Worm (Caenorhabditis elegans) whole organism, early embryonic: ENCODE data around the gene rad-54.L2.

Experiments used
- B0310.2 ChIP-seq: sonication (generic microtip); optimal IDR thresholded peaks from 2 replicates; lab custom pipeline; 2016; ENCODE audit warnings: mild to moderate bottlenecking, missing genetic modification characterization, missing compliant biosample characterization
- F13C5.2 ChIP-seq: sonication (generic microtip); optimal IDR thresholded peaks from 2 replicates; lab custom pipeline; 2017; ENCODE audit warnings: mild to moderate bottlenecking, missing genetic modification characterization, inconsistent platforms, missing compliant biosample characterization
- aly-1 ChIP-seq: sonication (generic microtip); optimal IDR thresholded peaks from 2 replicates; lab custom pipeline; 2016; ENCODE audit warnings: missing genetic modification characterization, missing compliant biosample characterization
- ama-1 ChIP-seq: fragments of 150-350 bp; optimal IDR thresholded peaks from 2 replicates; lab custom pipeline; 2014
- ceh-13 ChIP-seq: fragments of 200-800 bp; sonication (Bioruptor generic); optimal IDR thresholded peaks from 2 replicates; lab custom pipeline; 2018; ENCODE audit warnings: mild to moderate bottlenecking, missing genetic modification characterization, missing compliant biosample characterization
- ceh-36 ChIP-seq: sonication (generic microtip); optimal IDR thresholded peaks from 2 replicates; lab custom pipeline; 2016; ENCODE audit warnings: missing genetic modification characterization, inconsistent platforms, missing compliant biosample characterization
- ets-7 ChIP-seq: sonication (generic microtip); optimal IDR thresholded peaks from 2 replicates; lab custom pipeline; 2016; ENCODE audit warnings: missing genotype, missing genetic modification characterization, missing compliant biosample characterization
- flt-1 ChIP-seq: fragments of 200-800 bp; sonication (Bioruptor generic); IDR thresholded peaks from 2 replicates; pipeline ENCODE4 v1.3.6; 2022; ENCODE audit warnings: missing genetic modification characterization, missing compliant biosample characterization
- hmbx-1 ChIP-seq: sonication (generic microtip); optimal IDR thresholded peaks from 2 replicates; lab custom pipeline; 2016; ENCODE audit warnings: mild to moderate bottlenecking, missing genetic modification characterization, missing compliant biosample characterization
- hmg-4 ChIP-seq: fragments of 200-800 bp; sonication (Bioruptor generic); optimal IDR thresholded peaks from 2 replicates; lab custom pipeline; 2018; ENCODE audit warnings: mild to moderate bottlenecking, missing genetic modification characterization, missing compliant biosample characterization
- hnd-1 ChIP-seq: sonication (generic microtip); optimal IDR thresholded peaks from 2 replicates; lab custom pipeline; 2016; ENCODE audit warnings: missing genetic modification characterization, missing compliant biosample characterization
- pes-1 ChIP-seq: fragments of 200-800 bp; sonication (Bioruptor generic); IDR thresholded peaks from 2 replicates; pipeline ENCODE4 v1.3.6; 2022; ENCODE audit warnings: missing genetic modification reagents, missing genetic modification characterization, missing compliant biosample characterization
- scrt-1 ChIP-seq: fragments of 200-800 bp; sonication (Bioruptor generic); IDR thresholded peaks from 2 replicates; pipeline ENCODE4 v1.3.6; 2022; ENCODE audit warnings: missing genetic modification characterization, missing compliant biosample characterization
- sea-1 ChIP-seq: fragments of 200-800 bp; sonication (Bioruptor generic); conservative IDR thresholded peaks from 2 replicates; pipeline ENCODE4 v1.3.6; 2022; ENCODE audit warnings: missing genetic modification characterization, missing compliant biosample characterization
- tbx-11 ChIP-seq: fragments of 200-800 bp; sonication (Bioruptor generic); IDR thresholded peaks from 2 replicates; pipeline ENCODE4 v1.3.6; 2022; ENCODE audit warnings: missing genetic modification characterization, missing compliant biosample characterization
- tbx-37 ChIP-seq: fragments of 200-800 bp; sonication (Bioruptor generic); conservative IDR thresholded peaks from 2 replicates; pipeline ENCODE4 v1.3.6; 2022; ENCODE audit warnings: missing genetic modification reagents, missing genetic modification characterization, missing compliant biosample characterization
- tra-4 ChIP-seq: sonication (generic microtip); optimal IDR thresholded peaks from 2 replicates; lab custom pipeline; 2017; ENCODE audit warnings: missing genetic modification characterization, missing compliant biosample characterization

Gene rad-54.L2

DNA sequence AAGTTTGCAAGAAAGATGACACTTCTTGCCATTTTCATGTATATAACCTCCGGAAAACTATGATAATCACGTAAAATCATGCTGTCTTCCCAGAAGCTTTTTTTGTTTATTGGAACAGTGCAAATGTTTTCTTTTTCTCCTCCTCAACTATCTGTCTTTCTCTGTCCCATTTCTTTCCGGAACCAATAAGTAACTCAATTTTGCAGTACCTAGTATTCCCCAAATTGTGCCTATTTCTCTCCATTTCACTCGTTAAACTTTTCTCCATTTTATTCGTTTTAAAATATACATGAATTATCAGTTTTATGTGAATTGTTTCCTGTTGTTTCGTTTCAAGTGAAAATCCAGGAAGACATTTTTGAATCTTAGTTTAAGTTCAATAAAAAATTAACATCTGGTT lies 49.6 kb downstream of the rad-54.L2 start:
- no peak for TF ChIP-seq tra-4
- TF ChIP-seq hnd-1 (tag; lab: Kevin White, UChicago): no peak
- TF ChIP-seq B0310.2 (tag; lab: Kevin White, UChicago): no peak
- no peak for TF ChIP-seq hmbx-1 (tag; lab: Kevin White, UChicago)
- TF ChIP-seq ceh-13 (GFP tag; lab: Kevin White, UChicago): no peak

DNA sequence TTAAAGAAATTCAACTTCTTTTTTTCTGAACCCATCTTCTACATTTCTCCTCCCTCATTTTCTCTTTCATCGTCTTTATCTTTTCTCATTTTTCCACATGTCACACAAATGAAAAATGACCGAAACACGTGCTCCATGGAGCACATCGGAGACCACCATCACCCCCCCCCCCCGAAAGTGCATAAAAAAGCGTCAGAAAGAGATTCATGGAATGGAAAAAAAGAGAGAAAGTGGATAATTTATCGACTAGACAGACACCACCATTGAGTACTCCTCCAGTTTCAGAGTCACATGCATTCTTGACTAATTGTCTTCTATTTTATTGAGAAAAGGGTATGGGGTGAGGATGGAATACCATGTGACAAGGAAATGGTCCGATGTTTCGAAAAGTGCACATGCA lies 53.3 kb downstream of the rad-54.L2 start:
- TF ChIP-seq hmbx-1 (tag; lab: Kevin White, UChicago) (no peak), scrt-1 (GFP tag; lab: Robert Waterston, UW) (no peak), ets-7 (tag; lab: Kevin White, UChicago) (no peak)

- no peak for TF ChIP-seq aly-1 (tag; lab: Kevin White, UChicago)
- no peak for TF ChIP-seq sea-1 (GFP tag; lab: Robert Waterston, UW)
- no peak for TF ChIP-seq hmbx-1 (tag; lab: Kevin White, UChicago)
- TF ChIP-seq ets-7 (tag; lab: Kevin White, UChicago): no peak
- TF ChIP-seq ceh-36 (tag; lab: Kevin White, UChicago): no peak
- no peak for TF ChIP-seq ceh-13 (GFP tag; lab: Kevin White, UChicago)
- TF ChIP-seq hmg-4 (GFP tag; lab: Kevin White, UChicago): no peak
- no peak for TF ChIP-seq hnd-1 (tag; lab: Kevin White, UChicago)
- no peak for TF ChIP-seq tbx-11 (GFP tag; lab: Robert Waterston, UW)
- no peak for TF ChIP-seq tbx-37 (GFP tag; lab: Robert Waterston, UW)
- no peak for TF ChIP-seq pes-1
- no peak for TF ChIP-seq F13C5.2 (tag; lab: Kevin White, UChicago)
- TF ChIP-seq flt-1: no peak
- no peak for TF ChIP-seq B0310.2 (tag; lab: Kevin White, UChicago)
- no peak for TF ChIP-seq tra-4
- TF ChIP-seq ama-1 (lab: Kevin White, UChicago): no peak
- TF ChIP-seq scrt-1 (GFP tag; lab: Robert Waterston, UW): no peak
Measured at ce11 chrIV:8949078-8950039, 55.5 kb downstream of the rad-54.L2 start.
